Worm (Caenorhabditis elegans): Measurements from ENCODE around the gene asp-19.

DNA sequence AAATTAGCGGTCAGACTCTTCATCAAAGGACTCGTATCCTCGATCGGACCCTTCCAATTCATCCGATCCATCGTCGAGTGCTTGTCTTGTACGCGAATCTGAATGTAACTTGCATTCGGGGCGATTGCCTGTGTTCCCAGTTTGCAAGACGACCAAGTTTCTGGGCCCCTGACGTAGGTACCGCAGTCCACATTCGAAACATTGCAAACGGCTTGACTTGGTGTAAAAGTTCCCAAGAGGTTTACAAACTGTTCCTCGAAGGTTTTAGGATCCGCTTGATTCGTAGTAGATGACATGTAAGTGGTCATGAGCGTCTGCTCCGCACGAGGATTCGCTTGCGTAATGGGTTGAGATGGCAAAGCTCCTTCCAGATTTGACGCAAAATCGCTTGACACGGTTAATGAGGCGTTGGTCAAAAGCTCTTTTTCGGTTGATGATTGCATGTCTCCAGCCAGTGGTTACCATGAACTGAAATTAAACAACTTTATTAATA lies 47.1 kb upstream of the asp-19 start, which contains the start of gene Y17D7B.4:
- TF ChIP-seq nhr-25 (tag; optimal IDR thresholded peaks at IDR 0.05) = no peak
- TF ChIP-seq C34F6.9 (tag; optimal IDR thresholded peaks at IDR 0.05) = no peak
- no peak for TF ChIP-seq F13H6.1 (tag; optimal IDR thresholded peaks at IDR 0.05)
